Fruit fly (Drosophila melanogaster): ENCODE data around the gene CG46339.

CG46339 gene

dm6 chr3R:26937423-26937822 lies 21.9 kb downstream of the CG46339 start (continued):
- TF ChIP-seq CG9876 (GFP tag; optimal IDR thresholded peaks at IDR 0.05) (peak; percentile 10), CG6765 (GFP tag; optimal IDR thresholded peaks at IDR 0.05) (peak; percentile 3), disco-r (GFP tag; optimal IDR thresholded peaks at IDR 0.05) (no peak), CG7786 (GFP tag; optimal IDR thresholded peaks at IDR 0.05) (peak; percentile 13), zfh2 (GFP tag; optimal IDR thresholded peaks at IDR 0.05) (peak; percentile 4), Ada2b (GFP tag; IDR thresholded peaks at IDR 0.05) (0 out of 2 replicates have a peak, but pooled peaks have one; percentile 4), her (GFP tag; optimal IDR thresholded peaks at IDR 0.05) (no peak), Hsf (GFP tag; optimal IDR thresholded peaks at IDR 0.05) (peak; percentile 50), CG6254 (GFP tag; optimal IDR thresholded peaks at IDR 0.05) (no peak), HmgZ (tag; optimal IDR thresholded peaks at IDR 0.05) (peak; percentile 34), CG10274 (GFP tag; optimal IDR thresholded peaks at IDR 0.05) (peak; percentile 23), CG6272 (GFP tag; IDR thresholded peaks at IDR 0.05) (no peak), esg (GFP tag; conservative IDR thresholded peaks at IDR 0.05) (no peak; the same call in 1 of the 2 replicates), stwl (tag; optimal IDR thresholded peaks at IDR 0.05) (no peak), gt (GFP tag; IDR thresholded peaks at IDR 0.05) (no peak), CG11398 (GFP tag; optimal IDR thresholded peaks at IDR 0.05) (no peak), Vsx1 (GFP tag; optimal IDR thresholded peaks at IDR 0.05) (no peak), CG13424 (tag; optimal IDR thresholded peaks at IDR 0.05) (peak; percentile 48), seq (GFP tag; IDR thresholded peaks at IDR 0.05) (no peak), gro (GFP tag; optimal IDR thresholded peaks at IDR 0.05) (peak; percentile 36), D (optimal IDR thresholded peaks at IDR 0.05) (no peak), D (GFP tag; optimal IDR thresholded peaks at IDR 0.05) (no peak), Meics (GFP tag; optimal IDR thresholded peaks at IDR 0.05) (peak; percentile 60), Ssrp (tag; optimal IDR thresholded peaks at IDR 0.05) (peak; percentile 53), Lim3 (GFP tag; IDR thresholded peaks at IDR 0.05) (no peak), repo (GFP tag; optimal IDR thresholded peaks at IDR 0.05) (peak; percentile 18), CG4282 (GFP tag; optimal IDR thresholded peaks at IDR 0.05) (no peak), zen (tag; optimal IDR thresholded peaks at IDR 0.05) (no peak), Aef1 (GFP tag; IDR thresholded peaks at IDR 0.05) (no peak), ewg (GFP tag; optimal IDR thresholded peaks at IDR 0.05) (peak; percentile 29), dati (GFP tag; IDR thresholded peaks at IDR 0.05) (no peak), YL-1 (GFP tag; optimal IDR thresholded peaks at IDR 0.05) (no peak), Opbp (GFP tag; IDR thresholded peaks at IDR 0.05; ENCODE audit: partially characterized antibody) (no peak), CG1792 (GFP tag; optimal IDR thresholded peaks at IDR 0.05) (no peak), CG6683 (GFP tag; optimal IDR thresholded peaks at IDR 0.05) (peak; percentile 3), ro (GFP tag; IDR thresholded peaks at IDR 0.05) (no peak), chn (GFP tag; optimal IDR thresholded peaks at IDR 0.05) (peak; percentile 24), CG7928 (GFP tag; optimal IDR thresholded peaks at IDR 0.05) (peak; percentile 7), CG17912 (GFP tag; optimal IDR thresholded peaks at IDR 0.05) (no peak), CG18599 (GFP tag; optimal IDR thresholded peaks at IDR 0.05) (peak; percentile 48), CG7556 (GFP tag; optimal IDR thresholded peaks at IDR 0.05) (peak; percentile 16), Ptx1 (GFP tag; IDR thresholded peaks at IDR 0.05) (peak; percentile 61), onecut (GFP tag; IDR thresholded peaks at IDR 0.05) (no peak), eyg (GFP tag; optimal IDR thresholded peaks at IDR 0.05) (no peak), CG10209 (GFP tag; optimal IDR thresholded peaks at IDR 0.05) (peak; percentile 32), CG5180 (GFP tag; optimal IDR thresholded peaks at IDR 0.05) (peak; percentile 68), fd96Cb (tag; optimal IDR thresholded peaks at IDR 0.05) (peak; percentile 55), sug (tag; optimal IDR thresholded peaks at IDR 0.05) (peak; percentile 69), CG11695 (GFP tag; IDR thresholded peaks at IDR 0.05) (0 out of 3 replicates have a peak, but pooled peaks have one; percentile 10), HHEX (GFP tag; optimal IDR thresholded peaks at IDR 0.05) (peak; percentile 52), CG17361 (GFP tag; IDR thresholded peaks at IDR 0.05) (peak; percentile 75), crol (GFP tag; IDR thresholded peaks at IDR 0.05) (no peak)
